Worm (Caenorhabditis elegans): ENCODE measurements around the gene Y46G5A.39.

DNA sequence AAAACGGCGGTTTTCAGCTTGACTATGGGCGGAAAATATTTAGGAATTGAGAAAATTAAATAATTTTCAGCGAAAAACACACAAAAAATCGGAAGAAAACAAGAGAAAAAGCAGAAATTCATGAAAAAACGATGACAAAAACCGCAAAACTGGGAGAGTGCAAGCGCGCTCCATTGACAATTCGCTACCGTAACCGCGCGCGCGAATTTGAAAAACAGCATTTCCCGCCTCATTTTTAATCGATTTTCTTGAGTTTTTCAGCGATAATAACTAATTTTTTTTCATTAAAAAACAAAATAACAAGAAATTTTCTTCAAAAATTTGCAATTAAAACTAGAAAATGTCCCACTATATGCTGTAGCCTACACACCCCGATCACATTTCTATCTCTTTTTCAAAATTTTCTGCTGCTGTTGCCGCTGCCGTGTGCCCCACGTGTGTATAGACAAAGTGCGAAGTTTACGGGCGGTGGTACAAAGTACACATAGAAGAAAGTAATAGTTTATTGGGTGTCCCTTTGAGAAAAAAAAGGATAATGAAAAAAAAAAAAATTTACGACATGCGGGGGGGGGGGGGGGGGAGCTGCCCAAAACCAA, 46.4 kb upstream of the Y46G5A.39 start:
- TF ChIP-seq ama-1 (optimal IDR thresholded peaks at IDR 0.05) (no peak), F13C5.2 (tag; optimal IDR thresholded peaks at IDR 0.05) (no peak), flt-1 (GFP tag; IDR thresholded peaks at IDR 0.05) (no peak), aly-1 (tag; optimal IDR thresholded peaks at IDR 0.05) (no peak), tbx-37 (GFP tag; conservative IDR thresholded peaks at IDR 0.05) (no peak), ceh-13 (GFP tag; optimal IDR thresholded peaks at IDR 0.05) (no peak), pes-1 (GFP tag; IDR thresholded peaks at IDR 0.05) (no peak), hmg-4 (GFP tag; optimal IDR thresholded peaks at IDR 0.05) (no peak), tbx-11 (GFP tag; IDR thresholded peaks at IDR 0.05) (no peak), scrt-1 (GFP tag; IDR thresholded peaks at IDR 0.05) (no peak), hnd-1 (tag; optimal IDR thresholded peaks at IDR 0.05) (no peak), hmbx-1 (tag; optimal IDR thresholded peaks at IDR 0.05) (no peak)
